Fruit fly (Drosophila melanogaster) Kc167 (cell line): Measurements from ENCODE around the gene Hesr.

Experiments used
- Myc ChIP-seq: fragments of >200 bp; optimal IDR thresholded peaks from 2 replicates; lab custom pipeline; 2017; ENCODE audit warnings: missing external identifiers
- h ChIP-seq: fragments of >200 bp; optimal IDR thresholded peaks from 3 replicates; lab custom pipeline; 2018; ENCODE audit warnings: missing external identifiers
- psq ChIP-seq: fragments of >200 bp; optimal IDR thresholded peaks from 2 replicates; lab custom pipeline; 2017; ENCODE audit warnings: missing external identifiers

- TF ChIP-seq psq (lab: Kevin White, UChicago) (no peak), h (lab: Kevin White, UChicago) (no peak), Myc (lab: Kevin White, UChicago) (no peak)
Measured at dm6 chrX:18197642-18198041, 7.3 kb downstream of the Hesr start.
